Fruit fly (Drosophila melanogaster) whole organism, larva: Measurements from ENCODE around the gene Mettl14.
A peak's percentile ranks its signal among the peaks of the same experiment; 100 is the strongest.

Experiments used
- noc ChIP-seq: fragments of 200-800 bp; sonication (Bioruptor generic); optimal IDR thresholded peaks from 3 replicates; lab custom pipeline; 2019; ENCODE audit warnings: missing biosample characterization, mild to moderate bottlenecking, missing genetic modification characterization, moderate library complexity

Mettl14 gene

dm6 chr2L:8307817-8308551 is at the start of gene Mettl14, which contains the start of gene Ostgamma:
Mettl14 (plus strand) TSS chr2L:8308427.
Ostgamma (minus strand) TSS chr2L:8308192.
- no peak for TF ChIP-seq noc (tag; lab: Kevin White, UChicago)

dm6 chr2L:8266145-8266544 is 42.1 kb upstream of the Mettl14 start:
- no peak for TF ChIP-seq noc (tag; lab: Kevin White, UChicago)

DNA sequence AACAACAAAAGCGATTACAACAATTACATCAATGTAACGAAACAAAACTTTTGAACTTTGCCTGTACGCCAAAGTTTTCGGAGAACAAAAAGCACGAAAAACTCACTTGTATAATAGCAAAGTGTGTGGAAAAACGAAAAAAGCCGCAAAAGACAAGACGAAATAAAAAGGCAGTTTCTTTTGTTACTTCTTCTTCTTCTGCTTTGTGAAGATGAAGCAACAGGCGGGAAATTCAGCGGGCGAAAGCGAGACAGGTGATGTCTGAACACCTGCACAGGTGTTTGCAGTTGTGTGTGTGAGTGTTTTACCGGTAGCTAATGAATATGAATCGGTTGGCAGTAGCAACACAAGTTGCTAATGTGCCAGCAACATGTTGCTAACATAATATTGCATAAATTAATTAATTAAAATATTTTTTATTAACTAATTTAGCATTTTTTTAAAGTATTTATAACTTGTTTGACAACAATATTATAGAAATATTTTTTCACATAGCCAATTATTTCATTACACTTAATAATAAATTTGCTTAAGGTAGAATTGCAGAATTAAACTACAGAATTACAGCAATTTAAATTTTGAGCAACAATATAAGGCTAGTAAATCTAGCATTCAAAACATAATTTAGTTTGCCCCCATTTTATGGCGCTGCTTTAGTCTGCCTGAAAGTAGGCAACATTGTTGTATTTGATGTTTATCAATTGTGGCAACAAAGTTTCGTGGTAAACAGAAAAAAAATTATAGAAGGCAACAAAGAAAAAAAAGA is 41.4 kb upstream of the Mettl14 start:
- no peak for TF ChIP-seq noc (tag; lab: Kevin White, UChicago)

DNA sequence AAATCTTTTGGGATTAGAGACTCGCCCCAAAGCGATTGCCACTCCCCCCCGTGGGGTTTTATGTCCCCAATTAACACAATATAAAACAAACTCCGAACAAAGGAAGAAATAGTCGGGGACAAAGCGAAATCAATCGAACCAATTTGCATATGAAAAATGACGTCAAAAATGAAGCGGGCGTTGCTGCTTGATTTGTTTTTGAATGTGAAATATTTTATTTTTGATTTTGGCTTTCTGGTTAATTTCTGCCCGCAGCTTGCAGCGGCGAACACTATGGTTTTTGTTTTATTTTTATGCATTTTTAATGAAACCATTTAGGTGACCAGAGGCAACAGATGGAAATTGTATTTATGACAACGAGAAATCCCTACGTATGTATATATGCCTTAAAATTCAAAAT is 39.5 kb upstream of the Mettl14 start:
- no peak for TF ChIP-seq noc (tag; lab: Kevin White, UChicago)

dm6 chr2L:8270916-8271315 is 37.3 kb upstream of the Mettl14 start:
- no peak for TF ChIP-seq noc (tag; lab: Kevin White, UChicago)

dm6 chr2L:8274127-8274526 is 34.1 kb upstream of the Mettl14 start:
- TF ChIP-seq noc (tag; lab: Kevin White, UChicago) = no peak

- no peak for TF ChIP-seq noc (tag; lab: Kevin White, UChicago)
Observed at dm6 chr2L:8274958-8275584, 33.2 kb upstream of the Mettl14 start.

DNA sequence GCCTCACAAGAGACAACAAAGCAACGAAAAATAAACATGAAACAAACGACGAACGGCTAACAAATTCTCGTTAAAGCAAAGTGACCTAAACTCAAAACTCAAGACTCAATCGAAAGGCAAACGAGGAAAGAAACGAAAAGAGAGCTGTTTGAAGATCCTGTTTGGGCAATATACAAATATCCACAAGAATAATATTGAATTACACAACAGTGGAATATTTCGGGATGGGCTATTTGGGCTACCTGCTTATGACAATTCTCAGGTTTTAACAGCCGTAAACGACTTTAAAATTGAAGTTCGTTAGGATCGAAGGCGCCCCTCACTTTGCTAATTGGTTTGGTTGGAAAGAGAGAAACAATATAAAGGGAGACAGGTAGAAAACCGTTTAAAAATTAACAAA is 31.9 kb upstream of the Mettl14 start:
- TF ChIP-seq noc (tag; lab: Kevin White, UChicago) = no peak

- no peak for TF ChIP-seq noc (tag; lab: Kevin White, UChicago)
Observed at dm6 chr2L:8276880-8277279, 31.3 kb upstream of the Mettl14 start.

DNA sequence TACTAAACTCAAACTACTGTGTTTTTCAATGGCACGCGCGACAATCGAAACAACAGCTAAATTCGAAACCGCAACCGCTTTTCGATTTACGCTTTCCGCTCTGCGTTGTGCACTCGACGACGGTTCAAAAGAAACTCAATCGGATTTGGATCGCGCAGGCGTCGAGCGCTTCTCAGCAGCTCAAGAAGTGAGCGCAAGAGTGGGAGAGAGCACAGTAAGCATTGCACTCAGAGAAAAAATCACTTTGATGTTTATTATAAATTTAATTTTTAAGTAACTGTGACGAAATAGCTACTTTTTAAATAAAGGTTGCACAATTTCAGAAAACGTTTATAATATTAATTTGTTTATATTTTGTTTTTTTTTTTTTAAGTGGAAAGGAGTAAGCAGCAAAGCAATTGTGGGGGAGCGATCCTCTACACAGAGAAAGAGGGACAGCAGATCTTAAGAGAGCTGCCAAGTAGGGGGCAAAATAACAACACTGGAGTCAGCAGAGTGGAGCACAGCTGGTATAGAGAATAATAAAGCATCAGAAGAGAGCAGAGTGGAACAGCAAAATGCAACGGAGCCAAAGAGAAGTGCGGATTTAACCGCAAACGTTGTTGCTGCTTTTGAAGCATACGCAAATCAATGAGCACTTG is 30.5 kb upstream of the Mettl14 start:
- peak; percentile 94 for TF ChIP-seq noc (tag; lab: Kevin White, UChicago)

- no peak for TF ChIP-seq noc (tag; lab: Kevin White, UChicago)
Observed at dm6 chr2L:8279400-8280065, 28.7 kb upstream of the Mettl14 start.

dm6 chr2L:8280225-8280624 is 28.0 kb upstream of the Mettl14 start:
- no peak for TF ChIP-seq noc (tag; lab: Kevin White, UChicago)

DNA sequence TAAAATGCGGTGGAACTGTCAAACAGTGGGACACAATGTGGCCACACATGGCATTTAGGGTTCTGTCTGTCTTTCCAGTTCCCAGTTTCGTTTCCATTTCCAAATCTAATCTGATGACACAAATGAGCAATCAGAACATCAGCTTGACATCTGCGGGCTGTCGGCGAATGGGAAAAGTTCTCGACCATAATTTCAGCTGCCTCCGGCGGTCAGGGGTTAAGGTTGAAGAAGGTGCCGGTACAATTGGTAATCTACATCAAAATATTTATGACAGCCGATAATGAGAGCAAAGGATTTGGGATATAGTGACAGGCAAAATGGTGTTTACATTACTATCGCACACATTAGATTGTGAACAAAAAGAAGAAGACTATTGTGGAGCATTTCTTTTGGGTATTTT is 26.4 kb upstream of the Mettl14 start:
- no peak for TF ChIP-seq noc (tag; lab: Kevin White, UChicago)

- no peak for TF ChIP-seq noc (tag; lab: Kevin White, UChicago)
Observed at dm6 chr2L:8284913-8285619, 23.2 kb upstream of the Mettl14 start.

DNA sequence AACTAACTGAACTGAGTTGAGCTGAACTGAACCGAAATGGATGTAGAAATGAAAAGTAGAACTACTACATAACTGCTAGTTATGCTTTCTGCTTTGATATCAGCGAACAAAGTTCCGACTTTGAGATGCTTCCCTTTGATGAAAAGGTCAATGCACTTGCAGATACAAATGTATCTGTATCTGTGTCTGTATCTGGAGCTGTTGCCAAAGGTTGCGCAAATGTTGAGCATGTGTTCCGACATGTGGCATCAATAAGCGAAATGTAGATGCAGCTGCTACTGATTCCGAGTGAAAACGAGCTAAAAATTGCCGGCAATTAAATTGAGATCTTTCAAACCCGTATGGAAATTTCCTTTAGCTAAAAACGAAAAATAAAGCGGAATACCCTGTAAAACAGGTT is 21.6 kb upstream of the Mettl14 start:
- TF ChIP-seq noc (tag; lab: Kevin White, UChicago) = no peak
